Worm (Caenorhabditis elegans): Measurements from ENCODE around the gene unc-105.
A peak's percentile ranks its signal among the peaks of the same experiment; 100 is the strongest.

unc-105 gene

DNA sequence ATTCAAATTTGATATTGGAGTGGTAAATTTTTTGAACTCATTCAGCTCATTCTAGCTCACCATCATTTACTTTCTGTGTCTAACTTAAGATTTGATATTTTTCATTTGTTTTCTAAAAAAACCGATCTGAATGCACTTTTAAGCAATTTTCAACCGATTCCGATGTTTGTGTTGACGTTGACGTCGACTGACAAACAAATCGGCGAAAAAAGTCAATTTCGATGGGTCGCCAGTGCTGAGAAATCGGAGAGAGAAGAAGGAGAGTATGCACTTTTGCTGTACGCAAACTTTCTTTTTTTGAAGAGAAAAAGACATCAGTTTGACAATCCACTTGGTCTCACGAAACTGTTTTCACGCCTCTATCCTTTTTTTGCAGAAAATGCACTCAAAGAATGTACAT lies 9.2 kb downstream of the unc-105 start:
- TF ChIP-seq unc-62 (GFP tag; optimal IDR thresholded peaks at IDR 0.05) (no peak), sea-2 (GFP tag; optimal IDR thresholded peaks at IDR 0.05) (no peak), pha-4 (tag; optimal IDR thresholded peaks at IDR 0.05) (peak; percentile 54)

DNA sequence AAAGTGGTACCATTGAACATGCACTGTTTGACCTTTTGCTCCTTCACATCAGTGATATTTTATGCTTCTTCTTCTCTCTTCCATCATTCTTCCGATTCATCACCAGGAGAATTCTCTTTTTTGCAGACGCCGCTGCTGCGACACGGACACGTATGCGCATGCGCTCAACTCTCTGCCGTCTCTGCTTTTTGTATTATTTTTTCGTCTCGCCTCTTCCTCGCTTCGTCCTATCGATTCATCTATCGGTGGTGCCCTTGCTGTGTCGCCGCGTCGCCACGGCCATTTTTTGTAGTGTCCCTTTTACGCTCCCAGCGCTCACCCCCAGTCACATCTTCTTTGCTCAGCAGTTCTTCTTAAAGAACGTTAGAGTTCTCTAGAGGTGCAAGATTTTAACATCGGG lies 9.9 kb downstream of the unc-105 start:
- TF ChIP-seq ama-1 (optimal IDR thresholded peaks at IDR 0.05) (peak; percentile 13), ceh-28 (tag; optimal IDR thresholded peaks at IDR 0.05) (peak; percentile 61), pha-4 (tag; optimal IDR thresholded peaks at IDR 0.05) (peak; percentile 14), mdl-1 (tag; optimal IDR thresholded peaks at IDR 0.05) (peak; percentile 9), nhr-77 (tag; optimal IDR thresholded peaks at IDR 0.05) (no peak), hmg-11 (tag; optimal IDR thresholded peaks at IDR 0.05) (no peak), elt-2 (tag; optimal IDR thresholded peaks at IDR 0.05) (peak; percentile 31), lsy-12 (tag; optimal IDR thresholded peaks at IDR 0.05) (peak; percentile 7), nhr-12 (tag; optimal IDR thresholded peaks at IDR 0.05) (no peak), nfya-1 (tag; optimal IDR thresholded peaks at IDR 0.05; ENCODE audit: insufficient read depth) (peak; percentile 83), lin-39 (tag; optimal IDR thresholded peaks at IDR 0.05) (peak; percentile 88), unc-62 (GFP tag; optimal IDR thresholded peaks at IDR 0.05) (peak; percentile 31), lin-15B (tag; optimal IDR thresholded peaks at IDR 0.05) (peak; percentile 20), fkh-10 (GFP tag; optimal IDR thresholded peaks at IDR 0.05) (peak; percentile 30), unc-39 (tag; optimal IDR thresholded peaks at IDR 0.05) (no peak), nhr-23 (tag; optimal IDR thresholded peaks at IDR 0.05) (no peak), snpc-4 (tag; optimal IDR thresholded peaks at IDR 0.05) (peak; percentile 63)

- TF ChIP-seq mml-1 (tag; optimal IDR thresholded peaks at IDR 0.05) (no peak), elt-1 (tag; optimal IDR thresholded peaks at IDR 0.05) (no peak)
Observed at ce11 chrII:8126617-8127016, 10.4 kb downstream of the unc-105 start.

- TF ChIP-seq nhr-25 (tag; optimal IDR thresholded peaks at IDR 0.05) (no peak), lin-39 (tag; optimal IDR thresholded peaks at IDR 0.05) (peak; percentile 23), fkh-10 (GFP tag; optimal IDR thresholded peaks at IDR 0.05) (no peak), pha-4 (tag; optimal IDR thresholded peaks at IDR 0.05) (peak; percentile 82), jun-1 (tag; optimal IDR thresholded peaks at IDR 0.05) (peak; percentile 65), ceh-9 (tag; optimal IDR thresholded peaks at IDR 0.05) (no peak), nfya-1 (tag; optimal IDR thresholded peaks at IDR 0.05; ENCODE audit: insufficient read depth) (peak; percentile 4), pqm-1 (tag; optimal IDR thresholded peaks at IDR 0.05) (peak; percentile 95), elt-2 (tag; optimal IDR thresholded peaks at IDR 0.05) (peak; percentile 93)
Observed at ce11 chrII:8127290-8127689, 11.0 kb downstream of the unc-105 start.

DNA sequence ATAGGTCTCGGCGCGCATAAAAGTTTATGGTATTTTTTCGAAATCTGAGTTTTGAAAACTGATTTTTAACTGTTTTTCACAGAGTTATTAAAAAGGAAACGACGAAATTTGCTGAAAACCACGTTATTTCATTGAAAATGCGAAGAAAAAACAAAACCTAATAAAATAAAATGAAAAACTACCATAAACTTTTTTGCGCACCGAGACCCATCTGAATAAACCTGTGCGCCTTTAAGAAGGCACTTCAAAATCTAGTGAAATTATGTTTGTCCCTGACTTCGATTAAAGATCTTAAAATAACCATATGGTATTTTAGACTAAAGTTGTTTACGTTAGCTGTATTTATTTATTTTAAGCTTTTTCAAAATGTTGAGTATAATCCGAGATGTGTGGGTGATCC lies 11.5 kb downstream of the unc-105 start:
- TF ChIP-seq lin-39 (tag; optimal IDR thresholded peaks at IDR 0.05) (no peak), ceh-28 (tag; optimal IDR thresholded peaks at IDR 0.05) (no peak), nhr-76 (tag; optimal IDR thresholded peaks at IDR 0.05) (no peak), hmg-11 (tag; optimal IDR thresholded peaks at IDR 0.05) (no peak), ama-1 (optimal IDR thresholded peaks at IDR 0.05) (no peak), lsy-12 (tag; optimal IDR thresholded peaks at IDR 0.05) (no peak), mml-1 (tag; optimal IDR thresholded peaks at IDR 0.05) (no peak), egl-5 (tag; optimal IDR thresholded peaks at IDR 0.05) (no peak), nhr-43 (tag; optimal IDR thresholded peaks at IDR 0.05; ENCODE audit: poor library complexity, severe bottlenecking) (no peak), sea-2 (GFP tag; optimal IDR thresholded peaks at IDR 0.05) (no peak), elt-1 (tag; optimal IDR thresholded peaks at IDR 0.05) (no peak), ztf-4 (tag; optimal IDR thresholded peaks at IDR 0.05) (no peak), fos-1 (tag; optimal IDR thresholded peaks at IDR 0.05) (no peak), daf-12 (tag; optimal IDR thresholded peaks at IDR 0.05) (no peak), unc-39 (tag; optimal IDR thresholded peaks at IDR 0.05) (no peak), aly-2 (tag; optimal IDR thresholded peaks at IDR 0.05) (no peak)

ce11 chrII:8128273-8129039 lies 12.2 kb downstream of the unc-105 start:
- peak; percentile 44 for TF ChIP-seq ceh-28 (tag; optimal IDR thresholded peaks at IDR 0.05)
- no peak for TF ChIP-seq fos-1 (tag; optimal IDR thresholded peaks at IDR 0.05)
- no peak for TF ChIP-seq eor-1 (tag; optimal IDR thresholded peaks at IDR 0.05)
- TF ChIP-seq zag-1 (tag; optimal IDR thresholded peaks at IDR 0.05) = no peak
- TF ChIP-seq ceh-9 (tag; optimal IDR thresholded peaks at IDR 0.05) = no peak
- TF ChIP-seq mdl-1 (tag; optimal IDR thresholded peaks at IDR 0.05) = no peak
- TF ChIP-seq ztf-11 (tag; optimal IDR thresholded peaks at IDR 0.05) = no peak
- peak; percentile 50 for TF ChIP-seq ztf-4 (tag; optimal IDR thresholded peaks at IDR 0.05)
- no peak for TF ChIP-seq nhr-77 (tag; optimal IDR thresholded peaks at IDR 0.05)
- TF ChIP-seq nhr-43 (tag; optimal IDR thresholded peaks at IDR 0.05; ENCODE audit: poor library complexity, severe bottlenecking) = peak; percentile 58
- no peak for TF ChIP-seq lin-15B (tag; optimal IDR thresholded peaks at IDR 0.05)
- peak; percentile 79 for TF ChIP-seq lin-39 (tag; optimal IDR thresholded peaks at IDR 0.05)
- no peak for TF ChIP-seq pqm-1 (tag; optimal IDR thresholded peaks at IDR 0.05)
- TF ChIP-seq egl-27 (tag; optimal IDR thresholded peaks at IDR 0.05) = no peak
- no peak for TF ChIP-seq lsy-12 (tag; optimal IDR thresholded peaks at IDR 0.05)
- no peak for TF ChIP-seq nhr-12 (tag; optimal IDR thresholded peaks at IDR 0.05)
- no peak for TF ChIP-seq sea-2 (GFP tag; optimal IDR thresholded peaks at IDR 0.05)
- TF ChIP-seq elt-3 (tag; optimal IDR thresholded peaks at IDR 0.05) = peak in 1 of 3 experiments; percentile 52
- TF ChIP-seq pha-4 (tag; optimal IDR thresholded peaks at IDR 0.05) = peak; percentile 69
- no peak for TF ChIP-seq ceh-16 (tag; optimal IDR thresholded peaks at IDR 0.05)
- TF ChIP-seq unc-62 (GFP tag; optimal IDR thresholded peaks at IDR 0.05) = peak; percentile 42
- TF ChIP-seq daf-12 (tag; optimal IDR thresholded peaks at IDR 0.05) = no peak
- peak; percentile 49 for TF ChIP-seq nhr-23 (tag; optimal IDR thresholded peaks at IDR 0.05)
- peak; percentile 71 for TF ChIP-seq hmg-11 (tag; optimal IDR thresholded peaks at IDR 0.05)
- TF ChIP-seq elt-2 (tag; optimal IDR thresholded peaks at IDR 0.05) = peak; percentile 35
- no peak for TF ChIP-seq egl-5 (tag; optimal IDR thresholded peaks at IDR 0.05)
